Worm (Caenorhabditis elegans): Measurements from ENCODE around the gene Y110A2AL.7.

Gene Y110A2AL.7

ce11 chrII:2871816-2872215 lies 28.8 kb upstream of the Y110A2AL.7 start, which contains the start of gene Y110A2AL.10:
Y110A2AL.10 (minus strand) TSS chrII:2871916.
- TF ChIP-seq ceh-32 (tag; optimal IDR thresholded peaks at IDR 0.05; ENCODE audit: poor library complexity) (no peak), tag-97 (GFP tag; IDR thresholded peaks at IDR 0.05) (no peak), ceh-82 (tag; optimal IDR thresholded peaks at IDR 0.05) (no peak), rbr-2 (tag; optimal IDR thresholded peaks at IDR 0.05) (no peak), mdl-1 (tag; optimal IDR thresholded peaks at IDR 0.05) (no peak), lir-3 (tag; optimal IDR thresholded peaks at IDR 0.05) (no peak), F10B5.3 (tag; optimal IDR thresholded peaks at IDR 0.05) (no peak), hif-1 (tag; optimal IDR thresholded peaks at IDR 0.05) (no peak), nhr-76 (tag; optimal IDR thresholded peaks at IDR 0.05) (no peak), lin-39 (tag; optimal IDR thresholded peaks at IDR 0.05) (no peak), aha-1 (tag) (no peak), unc-39 (tag; optimal IDR thresholded peaks at IDR 0.05) (no peak), R02D3.7 (tag; optimal IDR thresholded peaks at IDR 0.05) (no peak)

- TF ChIP-seq nhr-42 (GFP tag; IDR thresholded peaks at IDR 0.05) (no peak), hlh-11 (tag; optimal IDR thresholded peaks at IDR 0.05) (no peak), ceh-28 (tag; optimal IDR thresholded peaks at IDR 0.05) (no peak), Y5F2A.4 (GFP tag; optimal IDR thresholded peaks at IDR 0.05) (no peak)
These were observed 24.7 kb upstream of the Y110A2AL.7 start, which contains the start of gene Y110A2AL.2 for ce11 chrII:2867701-2868100. Y110A2AL.2 (plus strand) TSS chrII:2868001.

- TF ChIP-seq nhr-48 (tag; optimal IDR thresholded peaks at IDR 0.05) = no peak
- no peak for TF ChIP-seq ceh-82 (tag; optimal IDR thresholded peaks at IDR 0.05)
- TF ChIP-seq ceh-44 (GFP tag; IDR thresholded peaks at IDR 0.05) = no peak
- TF ChIP-seq lin-38 (GFP tag; IDR thresholded peaks at IDR 0.05) = no peak
- TF ChIP-seq gei-8 (GFP tag; optimal IDR thresholded peaks at IDR 0.05) = no peak
- TF ChIP-seq lim-7 (GFP tag; IDR thresholded peaks at IDR 0.05) = no peak
- TF ChIP-seq lir-3 (tag; optimal IDR thresholded peaks at IDR 0.05) = no peak
- no peak for TF ChIP-seq mes-2 (tag; optimal IDR thresholded peaks at IDR 0.05; ENCODE audit: poor library complexity, severe bottlenecking)
These were observed 23.6 kb upstream of the Y110A2AL.7 start, which contains the start of the genes Y110A2AL.9 and Y110A2AL.3 for ce11 chrII:2866541-2867124. Y110A2AL.9 (minus strand) TSS chrII:2866641. Y110A2AL.3 (plus strand) TSS chrII:2867074.

ce11 chrII:2865355-2865754 lies 22.4 kb upstream of the Y110A2AL.7 start:
- TF ChIP-seq aha-1 (tag) = peak; percentile 15
- 0 out of 2 replicates have a peak, but pooled peaks have one; percentile 28 for TF ChIP-seq D1046.2 (GFP tag; IDR thresholded peaks at IDR 0.05)
- TF ChIP-seq nhr-11 (tag; optimal IDR thresholded peaks at IDR 0.05) = no peak
- TF ChIP-seq ama-1 (optimal IDR thresholded peaks at IDR 0.05) = no peak
- TF ChIP-seq set-16 (GFP tag; IDR thresholded peaks at IDR 0.05) = peak; percentile 66

- TF ChIP-seq F37D6.2 (tag; optimal IDR thresholded peaks at IDR 0.05) (no peak), vab-7 (GFP tag; IDR thresholded peaks at IDR 0.05) (no peak), F49E8.2 (tag; optimal IDR thresholded peaks at IDR 0.05; ENCODE audit: borderline replicate concordance) (no peak)
These were observed 21.2 kb upstream of the Y110A2AL.7 start, which contains the start of gene Y110A2AL.5 for ce11 chrII:2864229-2864628. Y110A2AL.5 (plus strand) TSS chrII:2864529.

- TF ChIP-seq aha-1 (tag) = peak; percentile 92
- no peak for TF ChIP-seq hlh-30 (tag; optimal IDR thresholded peaks at IDR 0.05; ENCODE audit: insufficient read depth)
These were observed 19.6 kb upstream of the Y110A2AL.7 start for ce11 chrII:2862557-2863035.
